Worm (Caenorhabditis elegans) whole organism, L4/young adult: ENCODE results near the gene idpc-1.

Experiments
- W03F9.2 ChIP-seq: fragments of 150-350 bp; optimal IDR thresholded peaks from 2 replicates; lab custom pipeline; 2014; ENCODE audit warnings: missing biosample characterization, missing genetic modification characterization
- dao-5 ChIP-seq: sonication (generic microtip); optimal IDR thresholded peaks from 2 replicates; lab custom pipeline; 2016; ENCODE audit warnings: missing genotype, missing genetic modification characterization, moderate library complexity, missing compliant biosample characterization
- him-1 ChIP-seq: sonication (generic microtip); optimal IDR thresholded peaks from 2 replicates; lab custom pipeline; 2016; ENCODE audit warnings: missing genotype, missing genetic modification reagents, missing genetic modification characterization, missing compliant biosample characterization

DNA sequence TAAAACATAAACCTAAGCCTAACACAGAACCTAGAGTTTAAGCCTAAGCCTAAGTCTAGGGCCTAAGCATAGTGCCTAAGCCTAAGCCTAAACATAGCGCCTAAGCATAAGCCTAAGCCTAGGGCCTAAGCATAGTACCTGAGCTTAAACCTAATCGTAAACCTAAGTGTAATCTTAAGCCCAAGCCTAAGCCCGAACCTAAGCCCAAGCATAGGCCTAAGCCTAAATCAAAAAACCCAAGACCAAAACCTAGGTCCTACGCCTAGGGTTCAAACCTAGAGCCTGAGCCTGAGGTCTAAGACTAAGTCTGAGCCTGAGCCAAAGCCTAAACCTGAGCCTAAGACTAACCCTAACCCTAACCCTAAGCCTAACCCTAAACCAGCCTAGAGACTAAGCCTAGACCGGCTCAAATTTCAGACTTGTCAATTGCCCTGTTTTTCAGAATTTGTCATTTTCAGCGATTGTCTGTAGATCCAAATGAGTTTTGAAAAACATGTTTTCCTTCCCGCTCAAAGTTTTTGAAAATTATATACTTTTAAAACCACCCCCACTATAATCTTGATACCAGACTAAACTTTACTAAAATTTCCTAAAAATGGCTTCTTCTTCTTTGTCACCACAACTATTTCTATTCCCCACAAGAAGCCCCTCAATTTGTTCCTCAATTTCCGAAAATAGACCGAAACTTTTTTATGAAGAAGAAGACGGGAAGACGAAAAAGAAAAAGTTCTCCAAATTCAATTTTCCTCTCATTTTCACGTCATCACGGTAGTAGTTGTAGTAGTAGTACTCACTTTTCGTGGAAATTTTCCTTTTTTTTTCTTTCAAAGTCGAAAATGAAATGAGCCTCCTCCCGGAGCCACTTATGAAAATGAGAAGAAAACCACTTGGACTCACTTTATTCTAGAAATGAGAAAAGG, 35.1 kb upstream of the idpc-1 start:
- TF ChIP-seq dao-5 (tag; lab: Kevin White, UChicago) = no peak
- no peak for TF ChIP-seq W03F9.2
- no peak for TF ChIP-seq him-1 (tag; lab: Kevin White, UChicago)
